Worm (Caenorhabditis elegans) whole organism, young adult: Measurements from ENCODE around the gene smg-3.

Experiments
- B0019.2 ChIP-seq: fragments of 200-800 bp; sonication (Bioruptor generic); conservative IDR thresholded peaks from 2 replicates; pipeline ENCODE4 v1.3.6; 2022; ENCODE audit warnings: missing genetic modification reagents, missing genetic modification characterization, missing compliant biosample characterization
- B0035.1 ChIP-seq: sonication (generic microtip); optimal IDR thresholded peaks from 2 replicates; lab custom pipeline; 2016; ENCODE audit warnings: missing genetic modification characterization, mild to moderate bottlenecking, missing compliant biosample characterization, missing genotype, missing genetic modification reagents
- B0336.3 ChIP-seq: fragments of 200-800 bp; sonication (Bioruptor generic); IDR thresholded peaks from 2 replicates; pipeline ENCODE4 v1.3.6; 2022; ENCODE audit warnings: missing genetic modification characterization, missing compliant biosample characterization
- C06A6.2 ChIP-seq: fragments of 200-800 bp; sonication (Bioruptor generic); conservative IDR thresholded peaks from 2 replicates; pipeline ENCODE4 v1.3.6; 2022; ENCODE audit warnings: missing genetic modification characterization, missing compliant biosample characterization
- D2030.7 ChIP-seq: fragments of 200-800 bp; sonication (Bioruptor generic); IDR thresholded peaks from 2 replicates; pipeline ENCODE4 v1.3.6; 2022; ENCODE audit warnings: missing genetic modification reagents, missing genetic modification characterization, missing compliant biosample characterization
- F37B4.10 ChIP-seq: fragments of 200-800 bp; sonication (Bioruptor generic); IDR thresholded peaks from 2 replicates; pipeline ENCODE4 v1.3.6; 2022; ENCODE audit warnings: missing genetic modification characterization, missing compliant biosample characterization
- F52B5.7 ChIP-seq: sonication (generic microtip); optimal IDR thresholded peaks from 2 replicates; lab custom pipeline; 2016; ENCODE audit warnings: mild to moderate bottlenecking, missing genetic modification characterization, missing compliant biosample characterization
- F55B11.4 ChIP-seq: sonication (generic microtip); optimal IDR thresholded peaks from 2 replicates; lab custom pipeline; 2016; ENCODE audit warnings: missing compliant biosample characterization, missing genetic modification characterization, borderline replicate concordance; ENCODE audit not compliant: insufficient read depth
- K11D2.4 ChIP-seq: fragments of 200-800 bp; sonication (Bioruptor generic); IDR thresholded peaks from 2 replicates; pipeline ENCODE4 v1.3.6; 2022; ENCODE audit warnings: missing genetic modification reagents, missing genetic modification characterization, missing compliant biosample characterization
- Y53F4B.3 ChIP-seq: fragments of 200-800 bp; sonication (Bioruptor generic); IDR thresholded peaks from 2 replicates; pipeline ENCODE4 v1.3.6; 2022; ENCODE audit warnings: missing genetic modification reagents, missing genetic modification characterization, missing compliant biosample characterization
- Y56A3A.18 ChIP-seq: fragments of 200-800 bp; sonication (Bioruptor generic); IDR thresholded peaks from 2 replicates; pipeline ENCODE4 v1.3.6; 2022; ENCODE audit warnings: missing genetic modification reagents, missing genetic modification characterization, missing compliant biosample characterization
- Y67H2A.10 ChIP-seq: fragments of 200-800 bp; sonication (Bioruptor generic); conservative IDR thresholded peaks from 2 replicates; pipeline ENCODE4 v1.3.6; 2022; ENCODE audit warnings: missing genetic modification reagents, missing genetic modification characterization, missing compliant biosample characterization
- ZK185.1 ChIP-seq: sonication (generic microtip); optimal IDR thresholded peaks from 2 replicates; lab custom pipeline; 2016; ENCODE audit warnings: mild to moderate bottlenecking, missing genetic modification characterization, missing compliant biosample characterization; ENCODE audit not compliant: poor library complexity, severe bottlenecking
- akir-1 ChIP-seq: fragments of 200-800 bp; sonication (Bioruptor generic); optimal IDR thresholded peaks from 2 replicates; lab custom pipeline; 2018; ENCODE audit warnings: mild to moderate bottlenecking, missing genetic modification characterization, moderate library complexity, missing compliant biosample characterization
- ama-1 ChIP-seq, 3 experiments: fragments of 150-350 bp in 1 of 3; sonication (generic microtip) in 2 of 3; optimal IDR thresholded peaks; 2 replicates each; lab custom pipeline; 2014 to 2018; ENCODE audit warnings: missing biosample characterization in 2 of 3, missing genetic modification characterization in 2 of 3, missing genetic modification reagents in 2 of 3
- aptf-3 ChIP-seq: fragments of 200-800 bp; sonication (Bioruptor generic); IDR thresholded peaks from 2 replicates; pipeline ENCODE4 v1.3.6; 2022; ENCODE audit warnings: missing genetic modification characterization, missing compliant biosample characterization
- attf-3 ChIP-seq: fragments of 200-800 bp; sonication (Bioruptor generic); conservative IDR thresholded peaks from 2 replicates; pipeline ENCODE4 v1.3.6; 2022; ENCODE audit warnings: missing genetic modification reagents, missing genetic modification characterization, missing compliant biosample characterization
- attf-6 ChIP-seq: fragments of 200-800 bp; sonication (Bioruptor generic); IDR thresholded peaks from 2 replicates; pipeline ENCODE4 v1.3.6; 2022; ENCODE audit warnings: missing genetic modification reagents, missing genetic modification characterization, missing compliant biosample characterization
- ccch-3 ChIP-seq: fragments of 200-800 bp; sonication (Bioruptor generic); optimal IDR thresholded peaks from 2 replicates; lab custom pipeline; 2018; ENCODE audit warnings: mild to moderate bottlenecking, missing genetic modification characterization, missing compliant biosample characterization
- cebp-2 ChIP-seq: fragments of 200-800 bp; sonication (Bioruptor generic); IDR thresholded peaks from 2 replicates; pipeline ENCODE4 v1.3.6; 2022; ENCODE audit warnings: missing genetic modification characterization, missing compliant biosample characterization
- ceh-100 ChIP-seq: fragments of 200-800 bp; sonication (Bioruptor generic); IDR thresholded peaks from 2 replicates; pipeline ENCODE4 v1.3.6; 2022; ENCODE audit warnings: missing genetic modification reagents, missing genetic modification characterization, missing compliant biosample characterization
- ceh-91 ChIP-seq: fragments of 200-800 bp; sonication (Bioruptor generic); IDR thresholded peaks from 2 replicates; pipeline ENCODE4 v1.3.6; 2022; ENCODE audit warnings: missing genetic modification reagents, missing genetic modification characterization, missing compliant biosample characterization
- die-1 ChIP-seq: sonication (generic microtip); optimal IDR thresholded peaks from 2 replicates; lab custom pipeline; 2016; ENCODE audit warnings: missing genotype, mild to moderate bottlenecking, missing genetic modification characterization, missing compliant biosample characterization
- dox-1 ChIP-seq: fragments of 200-800 bp; sonication (Bioruptor generic); IDR thresholded peaks from 2 replicates; pipeline ENCODE4 v1.3.6; 2022; ENCODE audit warnings: missing genetic modification reagents, missing genetic modification characterization, missing compliant biosample characterization
- dpff-1 ChIP-seq: sonication (generic microtip); optimal IDR thresholded peaks from 2 replicates; lab custom pipeline; 2017; ENCODE audit warnings: mild to moderate bottlenecking, missing genetic modification characterization, missing compliant biosample characterization
- egl-18 ChIP-seq: fragments of 200-800 bp; sonication (Bioruptor generic); IDR thresholded peaks from 2 replicates; pipeline ENCODE4 v1.3.6; 2022; ENCODE audit warnings: missing genetic modification reagents, missing genetic modification characterization, missing compliant biosample characterization
- egl-44 ChIP-seq: fragments of 200-800 bp; sonication (Bioruptor generic); IDR thresholded peaks from 2 replicates; pipeline ENCODE4 v1.3.6; 2022; ENCODE audit warnings: missing genetic modification reagents, missing genetic modification characterization, missing compliant biosample characterization
- egrh-3 ChIP-seq: fragments of 200-800 bp; sonication (Bioruptor generic); IDR thresholded peaks from 2 replicates; pipeline ENCODE4 v1.3.6; 2022; ENCODE audit warnings: missing genetic modification reagents, missing genetic modification characterization, missing compliant biosample characterization
- him-1 ChIP-seq: sonication (generic microtip); optimal IDR thresholded peaks from 2 replicates; lab custom pipeline; 2016; ENCODE audit warnings: missing genotype, missing genetic modification reagents, missing genetic modification characterization, missing compliant biosample characterization
- hrde-1 ChIP-seq: sonication (generic microtip); optimal IDR thresholded peaks from 2 replicates; lab custom pipeline; 2016; ENCODE audit warnings: missing genetic modification characterization, mild to moderate bottlenecking, missing compliant biosample characterization, moderate library complexity, missing genotype, missing genetic modification reagents, borderline replicate concordance
- let-526 ChIP-seq: fragments of 200-800 bp; sonication (Bioruptor generic); IDR thresholded peaks from 2 replicates; pipeline ENCODE4 v1.3.6; 2022; ENCODE audit warnings: missing genetic modification reagents, missing genetic modification characterization, missing compliant biosample characterization
- lin-35 ChIP-seq, 3 experiments: fragments of 150-350 bp in 2 of 3; sonication (generic microtip) in 1 of 3; optimal IDR thresholded peaks; 2 replicates each; lab custom pipeline; 2014 to 2018; ENCODE audit warnings: missing biosample characterization in 3 of 3, missing genetic modification characterization in 3 of 3, missing genetic modification reagents in 3 of 3
- lin-40 ChIP-seq: sonication (generic microtip); optimal IDR thresholded peaks from 2 replicates; lab custom pipeline; 2016; ENCODE audit warnings: missing genetic modification characterization, mild to moderate bottlenecking, missing compliant biosample characterization, missing genotype, missing genetic modification reagents
- lin-54 ChIP-seq: fragments of 200-800 bp; sonication (Bioruptor generic); optimal IDR thresholded peaks from 2 replicates; lab custom pipeline; 2018; ENCODE audit warnings: mild to moderate bottlenecking, missing genetic modification characterization, missing compliant biosample characterization
- lsy-27 ChIP-seq: sonication (generic microtip); optimal IDR thresholded peaks from 2 replicates; lab custom pipeline; 2017; ENCODE audit warnings: missing genetic modification characterization, mild to moderate bottlenecking, missing compliant biosample characterization, antibody characterized with exemption, missing genotype, borderline replicate concordance; ENCODE audit not compliant: insufficient read depth
- nfya-1 ChIP-seq: sonication (generic microtip); optimal IDR thresholded peaks from 2 replicates; lab custom pipeline; 2017; ENCODE audit warnings: antibody characterized with exemption, missing compliant biosample characterization, missing genetic modification characterization, borderline replicate concordance; ENCODE audit not compliant: insufficient read depth
- nfyb-1 ChIP-seq: fragments of 200-800 bp; sonication (Bioruptor generic); IDR thresholded peaks from 2 replicates; pipeline ENCODE4 v1.3.6; 2022; ENCODE audit warnings: missing genetic modification reagents, missing genetic modification characterization, missing compliant biosample characterization
- nhr-179 ChIP-seq: sonication (generic microtip); optimal IDR thresholded peaks from 2 replicates; lab custom pipeline; 2016; ENCODE audit warnings: mild to moderate bottlenecking, missing genetic modification characterization, missing compliant biosample characterization
- nhr-90 ChIP-seq: sonication (generic microtip); optimal IDR thresholded peaks from 2 replicates; lab custom pipeline; 2016; ENCODE audit warnings: missing genotype, mild to moderate bottlenecking, missing genetic modification characterization, missing compliant biosample characterization
- pbrm-1 ChIP-seq: fragments of 200-800 bp; sonication (Bioruptor generic); IDR thresholded peaks from 2 replicates; pipeline ENCODE4 v1.3.6; 2022; ENCODE audit warnings: missing genetic modification reagents, missing genetic modification characterization, missing compliant biosample characterization
- snpc-3.4 ChIP-seq: sonication (generic microtip); optimal IDR thresholded peaks from 2 replicates; lab custom pipeline; 2017; ENCODE audit warnings: missing genetic modification characterization, mild to moderate bottlenecking, missing compliant biosample characterization, antibody characterized with exemption, moderate library complexity, missing genotype, missing genetic modification reagents
- tbx-9 ChIP-seq: sonication (generic microtip); optimal IDR thresholded peaks from 2 replicates; lab custom pipeline; 2016; ENCODE audit warnings: borderline replicate concordance, missing genetic modification characterization, inconsistent platforms, missing compliant biosample characterization
- xnd-1 ChIP-seq: sonication (generic microtip); optimal IDR thresholded peaks from 2 replicates; lab custom pipeline; 2016; ENCODE audit warnings: missing genotype, missing genetic modification reagents, missing genetic modification characterization, missing compliant biosample characterization
- zfh-2 ChIP-seq: fragments of 200-800 bp; sonication (Bioruptor generic); conservative IDR thresholded peaks from 2 replicates; pipeline ENCODE4 v1.3.6; 2022; ENCODE audit warnings: missing genetic modification reagents, missing genetic modification characterization, missing compliant biosample characterization
- ztf-26 ChIP-seq: sonication (generic microtip); optimal IDR thresholded peaks from 2 replicates; lab custom pipeline; 2017; ENCODE audit warnings: missing genetic modification characterization, missing compliant biosample characterization
- ztf-28 ChIP-seq: fragments of 200-800 bp; sonication (Bioruptor generic); IDR thresholded peaks from 2 replicates; pipeline ENCODE4 v1.3.6; 2022; ENCODE audit warnings: missing genetic modification reagents, missing genetic modification characterization, missing compliant biosample characterization
- ztf-6 ChIP-seq: fragments of 200-800 bp; sonication (Bioruptor generic); IDR thresholded peaks from 2 replicates; pipeline ENCODE4 v1.3.6; 2022; ENCODE audit warnings: missing genetic modification reagents, missing genetic modification characterization, missing compliant biosample characterization

The smg-3 gene

ce11 chrIV:6336748-6337147 is 36.1 kb downstream of the smg-3 start (continued):
- TF ChIP-seq ceh-91 (no peak), nfyb-1 (peak; percentile 91), egrh-3 (0 out of 2 replicates have a peak, but pooled peaks have one; percentile 5), hrde-1 (no peak), nfya-1 (tag; lab: Kevin White, UChicago) (no peak), ama-1 (optimal IDR thresholded peaks at IDR 0.05; lab: Kevin White, UChicago) (no peak), ama-1 (GFP tag; optimal IDR thresholded peaks at IDR 0.05; lab: Kevin White, UChicago) (peak in 1 of 2 experiments; percentile 55), nhr-179 (tag; lab: Kevin White, UChicago) (no peak), B0336.3 (GFP tag; lab: Robert Waterston, UW) (peak; percentile 97), D2030.7 (GFP tag; lab: Robert Waterston, UW) (no peak), F55B11.4 (no peak), nhr-90 (peak; percentile 78), Y67H2A.10 (no peak), aptf-3 (GFP tag; lab: Robert Waterston, UW) (no peak), cebp-2 (peak; percentile 32; the same call in 1 of the 2 replicates), akir-1 (GFP tag; lab: Kevin White, UChicago) (peak; percentile 92), lin-35 (GFP tag; optimal IDR thresholded peaks at IDR 0.05; lab: Kevin White, UChicago) (peak in 1 of 3 experiments; percentile 82), ceh-100 (peak; percentile 45), ztf-28 (GFP tag; lab: Robert Waterston, UW) (no peak), B0035.1 (tag; lab: Kevin White, UChicago) (peak; percentile 45), attf-3 (GFP tag; lab: Robert Waterston, UW) (no peak), C06A6.2 (GFP tag; lab: Robert Waterston, UW) (peak; percentile 92), ztf-26 (tag; lab: Kevin White, UChicago) (peak; percentile 96), lsy-27 (tag; lab: Kevin White, UChicago) (no peak), attf-6 (GFP tag; lab: Robert Waterston, UW) (peak; percentile 41; the same call in 1 of the 2 replicates), lin-54 (GFP tag; lab: Kevin White, UChicago) (peak; percentile 70), Y53F4B.3 (GFP tag; lab: Robert Waterston, UW) (no peak), dpff-1 (tag; lab: Kevin White, UChicago) (peak; percentile 52), die-1 (tag; lab: Kevin White, UChicago) (peak; percentile 34), ZK185.1 (tag; lab: Kevin White, UChicago) (peak; percentile 72), lin-40 (tag; lab: Kevin White, UChicago) (peak; percentile 96), F37B4.10 (GFP tag; lab: Robert Waterston, UW) (0 out of 2 replicates have a peak, but pooled peaks have one; percentile 19), tbx-9 (no peak), zfh-2 (GFP tag; lab: Robert Waterston, UW) (peak; percentile 87), egl-18 (GFP tag; lab: Robert Waterston, UW) (no peak), egl-44 (GFP tag; lab: Robert Waterston, UW) (peak; percentile 90), Y56A3A.18 (GFP tag; lab: Robert Waterston, UW) (0 out of 2 replicates have a peak, but pooled peaks have one; percentile 40), let-526 (peak; percentile 83), B0019.2 (GFP tag; lab: Robert Waterston, UW) (no peak), ccch-3 (no peak), pbrm-1 (GFP tag; lab: Robert Waterston, UW) (peak; percentile 84), ztf-6 (GFP tag; lab: Robert Waterston, UW) (no peak), xnd-1 (no peak), him-1 (tag; lab: Kevin White, UChicago) (no peak), K11D2.4 (GFP tag; lab: Robert Waterston, UW) (peak; percentile 92), F52B5.7 (tag; lab: Kevin White, UChicago) (peak; percentile 58), snpc-3.4 (tag; lab: Kevin White, UChicago) (no peak), dox-1 (peak; percentile 85)
